Worm (Caenorhabditis elegans): ENCODE results near the gene grl-21.

DNA sequence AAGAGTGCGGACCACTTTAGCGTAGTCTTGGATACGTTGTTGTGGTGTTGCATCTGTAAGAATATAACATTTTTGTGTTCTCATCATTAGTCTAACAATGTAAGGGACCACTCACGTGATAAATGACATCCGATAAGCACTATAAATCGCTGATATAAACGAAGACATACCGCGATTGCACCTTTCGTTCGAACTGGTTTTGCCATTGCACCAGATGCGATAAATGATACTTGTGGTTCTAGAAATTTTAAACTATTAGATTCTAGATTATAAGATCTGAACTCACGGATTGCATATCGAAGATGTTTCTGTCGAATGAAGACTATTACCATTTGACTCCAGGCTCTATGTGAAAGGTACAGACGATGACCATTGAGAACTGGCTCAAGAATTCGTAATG is 34.0 kb downstream of the grl-21 start:
- no peak for TF ChIP-seq pqm-1 (tag; optimal IDR thresholded peaks at IDR 0.05)
- no peak for TF ChIP-seq ZK546.5 (tag; optimal IDR thresholded peaks at IDR 0.05)
- no peak for TF ChIP-seq fkh-10 (GFP tag; optimal IDR thresholded peaks at IDR 0.05)
- no peak for TF ChIP-seq nhr-237 (tag; optimal IDR thresholded peaks at IDR 0.05)
- no peak for TF ChIP-seq sea-2 (GFP tag; optimal IDR thresholded peaks at IDR 0.05)
- TF ChIP-seq elt-3 (tag; optimal IDR thresholded peaks at IDR 0.05), result no peak
- TF ChIP-seq ceh-82 (tag; optimal IDR thresholded peaks at IDR 0.05), result no peak
- no peak for TF ChIP-seq fkh-2 (tag; optimal IDR thresholded peaks at IDR 0.05)
- no peak for TF ChIP-seq ama-1 (optimal IDR thresholded peaks at IDR 0.05)
- no peak for TF ChIP-seq R02D3.7 (tag; optimal IDR thresholded peaks at IDR 0.05)
- no peak for TF ChIP-seq pha-4 (tag; optimal IDR thresholded peaks at IDR 0.05)
- no peak for TF ChIP-seq nhr-77 (tag; optimal IDR thresholded peaks at IDR 0.05)

Data from whole organism, L3 larva.